Worm (Caenorhabditis elegans): ENCODE results near the gene C37E2.10.
"Not testable (repeated sequence)": the region's sequence is repeated elsewhere in the genome, so short reads cannot be mapped to it uniquely, and the experiment has no call there.

DNA sequence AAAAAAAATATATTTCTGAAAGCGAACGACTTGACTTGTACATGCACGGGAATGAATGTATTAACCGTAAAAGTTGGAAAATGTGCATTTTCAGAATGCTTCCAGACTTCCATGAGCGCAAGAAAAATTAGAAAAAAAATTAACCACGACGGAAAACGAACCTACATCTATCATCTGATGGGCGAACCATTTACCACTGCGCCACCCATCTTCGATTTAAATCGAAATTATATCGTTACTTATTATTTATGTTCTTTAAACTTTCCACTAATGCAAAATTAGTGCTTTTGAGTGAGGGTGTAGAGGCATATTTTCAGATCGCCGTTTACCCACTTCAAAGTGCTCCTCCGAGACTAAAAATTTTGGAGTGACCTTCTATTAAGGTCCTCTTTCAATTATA lies 32.4 kb downstream of the C37E2.10 start:
- not testable (repeated sequence) for TF ChIP-seq aly-2, nhr-6 (tag; optimal IDR thresholded peaks at IDR 0.05)

Data from whole organism, L4 larva.